Worm (Caenorhabditis elegans): Measurements from ENCODE around the gene cdc-48.1.

ce11 chrII:10529218-10529751 lies 33.9 kb downstream of the cdc-48.1 start:
- TF ChIP-seq ceh-2 (tag; optimal IDR thresholded peaks at IDR 0.05) = no peak
- TF ChIP-seq elt-2 (tag; optimal IDR thresholded peaks at IDR 0.05) = no peak
- TF ChIP-seq pqm-1 (tag; optimal IDR thresholded peaks at IDR 0.05) = no peak
- no peak for TF ChIP-seq fkh-10 (GFP tag; optimal IDR thresholded peaks at IDR 0.05)
- no peak for TF ChIP-seq nhr-11 (tag; optimal IDR thresholded peaks at IDR 0.05)
- TF ChIP-seq hlh-30 (tag; optimal IDR thresholded peaks at IDR 0.05; ENCODE audit: insufficient read depth) = no peak
- no peak for TF ChIP-seq tbx-2 (tag; optimal IDR thresholded peaks at IDR 0.05)
- TF ChIP-seq ama-1 (optimal IDR thresholded peaks at IDR 0.05) = no peak
- no peak for TF ChIP-seq ceh-18 (tag; optimal IDR thresholded peaks at IDR 0.05)
- peak; percentile 19 for TF ChIP-seq hlh-6 (tag; optimal IDR thresholded peaks at IDR 0.05)
- TF ChIP-seq unc-86 (tag; optimal IDR thresholded peaks at IDR 0.05) = no peak
- TF ChIP-seq F13H6.1 (tag; optimal IDR thresholded peaks at IDR 0.05) = no peak
- TF ChIP-seq pax-1 (tag; optimal IDR thresholded peaks at IDR 0.05) = no peak
- no peak for TF ChIP-seq odd-2 (tag; optimal IDR thresholded peaks at IDR 0.05)
